Worm (Caenorhabditis elegans): ENCODE results near the gene F26A1.3.
A peak's percentile ranks its signal among the peaks of the same experiment; 100 is the strongest.

F26A1.3 gene

DNA sequence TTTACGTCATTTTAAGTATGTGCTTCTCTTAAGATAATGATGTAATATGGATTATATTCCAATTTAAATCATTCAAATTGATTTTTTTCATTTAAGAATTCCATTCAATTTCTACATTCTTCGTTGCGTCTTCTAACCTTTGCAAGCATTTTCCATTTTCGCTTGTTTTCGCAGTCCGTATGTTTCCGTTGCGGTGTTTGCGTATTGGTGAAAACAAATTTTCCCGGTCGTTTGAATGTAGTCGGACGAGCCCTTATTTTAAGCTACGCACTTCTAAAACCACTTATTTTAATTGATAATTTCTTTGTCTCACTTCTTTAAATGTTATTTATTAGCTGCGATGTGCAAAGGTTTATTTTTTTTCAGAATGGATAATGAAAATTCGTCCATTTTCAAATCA lies 41.0 kb upstream of the F26A1.3 start, which contains the start of gene mel-28:
TSS of gene mel-28 (plus strand) at position 367 of the 400 bp plus-strand sequence.
- no peak for TF ChIP-seq F13H6.1 (tag; optimal IDR thresholded peaks at IDR 0.05)
- TF ChIP-seq hlh-30 (tag; optimal IDR thresholded peaks at IDR 0.05; ENCODE audit: insufficient read depth), result no peak
- TF ChIP-seq Y22D7AL.16 (tag; optimal IDR thresholded peaks at IDR 0.05), result no peak
- TF ChIP-seq ceh-14 (tag; optimal IDR thresholded peaks at IDR 0.05), result no peak
- TF ChIP-seq pag-3 (tag; optimal IDR thresholded peaks at IDR 0.05; ENCODE audit: borderline replicate concordance), result no peak
- TF ChIP-seq npax-4 (tag; optimal IDR thresholded peaks at IDR 0.05), result no peak
- no peak for TF ChIP-seq gmeb-2 (tag; optimal IDR thresholded peaks at IDR 0.05)
- no peak for TF ChIP-seq ets-4 (tag; optimal IDR thresholded peaks at IDR 0.05)
- no peak for TF ChIP-seq mec-3 (tag; optimal IDR thresholded peaks at IDR 0.05; ENCODE audit: borderline replicate concordance)
- no peak for TF ChIP-seq hlh-8 (tag; optimal IDR thresholded peaks at IDR 0.05)
- no peak for TF ChIP-seq nfya-1 (tag; optimal IDR thresholded peaks at IDR 0.05)
- TF ChIP-seq hlh-6 (tag; optimal IDR thresholded peaks at IDR 0.05), result no peak
- TF ChIP-seq tbx-2 (tag; optimal IDR thresholded peaks at IDR 0.05), result no peak
- TF ChIP-seq ztf-16 (tag; optimal IDR thresholded peaks at IDR 0.05), result no peak
- TF ChIP-seq lim-6 (tag; optimal IDR thresholded peaks at IDR 0.05), result no peak
- TF ChIP-seq nhr-11 (tag; optimal IDR thresholded peaks at IDR 0.05), result no peak
- no peak for TF ChIP-seq ahr-1 (tag; optimal IDR thresholded peaks at IDR 0.05)
- TF ChIP-seq sox-2 (GFP tag; IDR thresholded peaks at IDR 0.05), result no peak

DNA sequence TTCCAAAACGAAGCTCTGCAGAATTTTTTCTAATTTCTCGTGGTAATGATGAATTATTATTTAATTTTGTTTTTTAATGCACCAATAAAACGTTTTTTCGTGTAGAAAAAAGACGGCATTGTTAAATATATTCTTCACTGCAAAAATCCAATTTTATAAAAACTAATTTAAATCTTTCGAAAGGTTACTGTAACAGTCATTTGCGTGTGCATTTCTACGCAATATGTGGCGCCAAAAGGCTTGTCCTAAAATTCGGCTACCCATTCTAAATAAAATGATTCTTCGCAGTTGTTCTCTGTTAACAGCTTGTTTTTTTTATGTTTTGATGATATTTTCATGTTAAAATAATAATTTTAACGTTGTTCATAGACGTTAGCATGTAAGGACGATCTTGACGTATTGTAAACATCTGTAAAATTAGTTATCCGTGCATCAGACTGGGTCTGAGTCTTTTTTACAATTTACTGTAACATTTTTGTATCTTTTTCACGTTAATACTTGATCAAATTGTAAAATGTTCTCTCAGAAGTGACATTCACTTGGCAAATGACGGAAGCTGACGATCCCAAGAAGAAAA lies 34.1 kb upstream of the F26A1.3 start, which contains the start of gene mip-1:
TSS of gene mip-1 (plus strand) at position 527 of the 577 bp plus-strand sequence.
- TF ChIP-seq mec-3 (tag; optimal IDR thresholded peaks at IDR 0.05; ENCODE audit: borderline replicate concordance) (no peak), C08G9.2 (tag; optimal IDR thresholded peaks at IDR 0.05) (no peak), ceh-34 (tag; optimal IDR thresholded peaks at IDR 0.05) (no peak), fax-1 (tag; optimal IDR thresholded peaks at IDR 0.05) (no peak), F13H6.1 (tag; optimal IDR thresholded peaks at IDR 0.05) (no peak), C38D4.7 (GFP tag; optimal IDR thresholded peaks at IDR 0.05) (no peak), sox-2 (GFP tag; IDR thresholded peaks at IDR 0.05) (no peak), ceh-31 (tag; optimal IDR thresholded peaks at IDR 0.05) (no peak), madf-2 (tag; optimal IDR thresholded peaks at IDR 0.05) (no peak), hlh-15 (tag; optimal IDR thresholded peaks at IDR 0.05) (no peak), elt-4 (tag; optimal IDR thresholded peaks at IDR 0.05) (no peak), pha-4 (tag; optimal IDR thresholded peaks at IDR 0.05) (no peak), K02D7.2 (tag; optimal IDR thresholded peaks at IDR 0.05) (no peak), hlh-6 (tag; optimal IDR thresholded peaks at IDR 0.05) (no peak), ceh-24 (tag; optimal IDR thresholded peaks at IDR 0.05) (no peak), nhr-11 (tag; optimal IDR thresholded peaks at IDR 0.05) (no peak), unc-42 (tag; optimal IDR thresholded peaks at IDR 0.05) (no peak), unc-55 (GFP tag; optimal IDR thresholded peaks at IDR 0.05) (no peak)

DNA sequence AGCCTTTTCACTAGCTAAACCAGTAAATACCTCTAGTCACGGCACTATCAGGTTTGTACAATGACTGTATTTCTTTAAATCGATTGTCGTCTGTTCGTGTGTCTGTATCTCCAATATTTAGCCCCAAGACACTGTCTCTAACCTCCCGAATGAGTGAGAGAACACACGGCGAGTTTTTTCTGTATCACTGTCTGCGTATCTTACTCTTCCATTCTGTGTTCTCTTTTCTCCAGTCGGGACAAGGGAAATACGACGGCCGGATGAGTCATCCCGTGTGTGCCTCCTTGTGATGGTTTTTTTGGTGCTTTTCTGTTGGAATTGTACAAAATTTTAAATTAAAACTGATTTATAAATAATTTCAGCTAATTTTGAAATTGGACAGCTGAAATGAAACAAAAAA lies 30.7 kb upstream of the F26A1.3 start:
- TF ChIP-seq nhr-232 (tag; optimal IDR thresholded peaks at IDR 0.05) (no peak), unc-42 (tag; optimal IDR thresholded peaks at IDR 0.05) (no peak), ceh-2 (tag; optimal IDR thresholded peaks at IDR 0.05) (no peak), ceh-31 (tag; optimal IDR thresholded peaks at IDR 0.05) (peak; percentile 26), tbx-2 (tag; optimal IDR thresholded peaks at IDR 0.05) (peak; percentile 19), C08G9.2 (tag; optimal IDR thresholded peaks at IDR 0.05) (no peak), pros-1 (tag; optimal IDR thresholded peaks at IDR 0.05) (no peak), ceh-9 (tag; optimal IDR thresholded peaks at IDR 0.05) (no peak), elt-2 (tag; optimal IDR thresholded peaks at IDR 0.05) (peak; percentile 16), nfya-1 (tag; optimal IDR thresholded peaks at IDR 0.05) (peak; percentile 45), hlh-30 (tag; optimal IDR thresholded peaks at IDR 0.05; ENCODE audit: insufficient read depth) (peak; percentile 20), ets-4 (tag; optimal IDR thresholded peaks at IDR 0.05) (peak; percentile 48), K02D7.2 (tag; optimal IDR thresholded peaks at IDR 0.05) (no peak)

DNA sequence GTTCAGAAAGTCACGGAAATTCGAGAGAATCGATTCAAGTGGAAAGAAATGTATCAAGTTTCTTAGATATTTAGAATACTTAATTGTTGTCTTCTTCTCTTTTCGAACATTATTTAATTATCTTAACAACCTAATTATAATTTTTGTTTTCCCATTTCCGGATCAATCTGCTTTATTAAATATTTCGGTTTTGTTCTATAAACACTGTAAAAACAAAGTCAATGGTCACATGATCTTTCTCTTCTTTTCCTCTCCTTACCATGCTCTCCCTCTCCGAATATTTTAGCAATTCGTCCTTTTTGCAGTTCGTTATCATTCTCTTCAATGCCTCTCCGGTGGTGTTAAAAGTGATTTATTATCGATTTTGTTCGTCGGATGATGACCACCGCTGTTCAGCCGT lies 30.2 kb upstream of the F26A1.3 start, which contains the start of gene tag-325:
TSS of gene tag-325 (plus strand) at position 301 of the 400 bp plus-strand sequence.
- TF ChIP-seq hlh-30 (tag; optimal IDR thresholded peaks at IDR 0.05; ENCODE audit: insufficient read depth), result peak; percentile 15
- no peak for TF ChIP-seq ahr-1 (tag; optimal IDR thresholded peaks at IDR 0.05)
- TF ChIP-seq tbx-2 (tag; optimal IDR thresholded peaks at IDR 0.05), result no peak
- no peak for TF ChIP-seq odd-2 (tag; optimal IDR thresholded peaks at IDR 0.05)
